Worm (Caenorhabditis elegans): Measurements from ENCODE around the gene vamp-7.

vamp-7 gene

DNA sequence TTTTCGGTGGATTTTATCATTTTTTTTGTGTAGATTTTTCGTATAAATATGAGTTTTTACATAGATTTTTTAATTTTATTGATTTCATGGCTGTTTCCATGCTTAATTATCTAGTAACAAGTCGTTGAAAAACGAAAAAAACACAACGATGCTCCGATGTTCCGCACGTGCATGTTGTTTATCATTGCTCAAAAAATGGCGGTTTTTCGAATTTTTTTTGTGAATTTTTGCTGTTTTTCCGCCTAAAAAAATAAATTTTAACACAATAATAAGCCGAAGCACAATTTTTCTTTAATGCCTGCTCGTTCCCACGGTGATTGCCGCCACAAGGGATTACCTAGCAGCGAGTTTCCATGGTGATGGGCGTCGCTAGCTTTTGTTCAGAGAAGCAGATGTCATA, 34.2 kb downstream of the vamp-7 start:
- TF ChIP-seq unc-55 (GFP tag; optimal IDR thresholded peaks at IDR 0.05) (peak; percentile 5), nhr-77 (tag; optimal IDR thresholded peaks at IDR 0.05) (no peak), snpc-4 (tag; optimal IDR thresholded peaks at IDR 0.05) (no peak), unc-39 (tag; optimal IDR thresholded peaks at IDR 0.05) (no peak)

ce11 chrIV:2642673-2643072, 34.8 kb downstream of the vamp-7 start, which contains the start of gene ric-8:
Gene ric-8, plus strand, starts transcription at chrIV:2642973.
- TF ChIP-seq sem-4 (tag; optimal IDR thresholded peaks at IDR 0.05) (no peak), ztf-1 (GFP tag; conservative IDR thresholded peaks at IDR 0.05) (no peak), gmeb-1 (tag; optimal IDR thresholded peaks at IDR 0.05) (no peak), Y55F3AM.14 (GFP tag; optimal IDR thresholded peaks at IDR 0.05) (no peak), sma-9 (GFP tag; optimal IDR thresholded peaks at IDR 0.05) (no peak), sma-9 (tag; optimal IDR thresholded peaks at IDR 0.05) (no peak), unc-55 (GFP tag; optimal IDR thresholded peaks at IDR 0.05) (no peak), mdl-1 (tag; optimal IDR thresholded peaks at IDR 0.05) (no peak), skn-1 (tag; optimal IDR thresholded peaks at IDR 0.05) (no peak)

- TF ChIP-seq C34F6.9 (tag; optimal IDR thresholded peaks at IDR 0.05) (no peak), mdl-1 (tag; optimal IDR thresholded peaks at IDR 0.05) (no peak), ztf-1 (GFP tag; conservative IDR thresholded peaks at IDR 0.05) (no peak), unc-39 (tag; optimal IDR thresholded peaks at IDR 0.05) (no peak), elt-3 (tag; optimal IDR thresholded peaks at IDR 0.05) (no peak), nhr-237 (tag; optimal IDR thresholded peaks at IDR 0.05) (no peak), fos-1 (tag; optimal IDR thresholded peaks at IDR 0.05) (no peak), dmd-4 (tag; optimal IDR thresholded peaks at IDR 0.05) (no peak), nhr-6 (tag; optimal IDR thresholded peaks at IDR 0.05) (no peak), peb-1 (tag; optimal IDR thresholded peaks at IDR 0.05) (no peak), nhr-11 (tag; optimal IDR thresholded peaks at IDR 0.05) (no peak), lin-13 (GFP tag; optimal IDR thresholded peaks at IDR 0.05) (no peak)
Observed at ce11 chrIV:2650031-2650430, 42.2 kb downstream of the vamp-7 start.

DNA sequence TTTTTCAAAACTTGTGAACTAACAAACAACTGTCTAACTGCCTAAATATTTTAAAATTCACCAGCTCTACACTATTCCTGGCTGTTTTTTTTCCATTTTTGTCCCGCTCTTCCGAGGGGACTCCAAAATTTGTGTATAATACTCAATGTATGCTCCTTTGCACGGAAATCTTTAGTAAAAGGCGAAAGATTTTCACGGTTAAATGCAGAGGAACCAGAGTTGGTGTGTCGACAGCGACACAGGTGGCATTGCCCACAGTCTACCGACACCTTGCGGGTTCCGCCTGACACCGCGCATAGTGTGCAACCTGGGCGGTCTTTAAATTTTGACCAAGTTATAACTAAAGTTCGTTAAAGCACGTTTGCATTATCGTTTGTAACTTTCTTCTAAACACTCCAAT, 47.1 kb downstream of the vamp-7 start:
- TF ChIP-seq lin-11 (tag; optimal IDR thresholded peaks at IDR 0.05) = no peak
- no peak for TF ChIP-seq C34F6.9 (tag; optimal IDR thresholded peaks at IDR 0.05)
- no peak for TF ChIP-seq Y55F3AM.14 (GFP tag; optimal IDR thresholded peaks at IDR 0.05)
- TF ChIP-seq ztf-4 (tag; optimal IDR thresholded peaks at IDR 0.05) = no peak
- no peak for TF ChIP-seq mab-5 (tag; optimal IDR thresholded peaks at IDR 0.05)
- no peak for TF ChIP-seq nhr-129 (tag; optimal IDR thresholded peaks at IDR 0.05)
- no peak for TF ChIP-seq nhr-77 (tag; optimal IDR thresholded peaks at IDR 0.05)
- no peak for TF ChIP-seq ceh-16 (tag; optimal IDR thresholded peaks at IDR 0.05)
- TF ChIP-seq nhr-21 (tag; optimal IDR thresholded peaks at IDR 0.05) = no peak
- no peak for TF ChIP-seq sma-3 (GFP tag; optimal IDR thresholded peaks at IDR 0.05)
- no peak for TF ChIP-seq unc-62 (GFP tag; optimal IDR thresholded peaks at IDR 0.05)
- TF ChIP-seq egl-27 (tag; optimal IDR thresholded peaks at IDR 0.05) = no peak
- no peak for TF ChIP-seq unc-39 (tag; optimal IDR thresholded peaks at IDR 0.05)
- TF ChIP-seq nhr-237 (tag; optimal IDR thresholded peaks at IDR 0.05) = no peak
- no peak for TF ChIP-seq nhr-25 (tag; optimal IDR thresholded peaks at IDR 0.05)
- TF ChIP-seq mdl-1 (tag; optimal IDR thresholded peaks at IDR 0.05) = no peak

DNA sequence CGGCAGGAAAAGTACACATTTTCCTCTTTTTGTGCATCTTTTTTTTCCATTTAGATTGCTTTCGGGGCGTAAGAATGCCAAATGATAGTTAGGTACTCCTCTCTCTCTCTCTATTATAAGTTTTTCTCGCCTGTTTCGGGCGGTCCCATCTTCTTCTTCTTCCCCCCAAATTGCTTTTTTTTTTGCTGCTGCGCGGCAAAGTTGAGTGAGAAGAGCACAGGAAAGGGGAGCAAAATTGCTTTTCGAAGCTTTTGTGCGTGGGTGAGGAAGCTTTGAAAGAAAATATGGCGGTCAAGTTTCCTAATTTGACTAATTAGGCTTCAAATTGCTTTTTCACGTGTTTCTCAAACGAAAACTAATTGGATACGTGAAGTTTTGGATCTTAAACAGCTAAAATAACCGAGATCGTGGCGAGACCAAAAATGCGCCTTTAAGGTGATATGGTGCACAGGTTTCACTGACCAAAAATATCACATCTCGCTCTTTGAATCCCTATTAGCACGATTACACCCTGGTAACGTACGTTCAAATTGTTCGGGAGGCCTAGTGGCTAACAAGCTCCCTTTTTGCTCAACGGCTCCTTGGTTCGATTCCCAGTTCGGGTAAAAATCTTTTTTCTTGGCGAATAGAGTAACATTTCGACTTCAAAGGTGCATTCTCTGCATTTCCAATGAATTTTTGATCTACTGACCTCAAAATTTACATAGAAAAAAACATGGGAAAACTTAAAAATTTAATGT, 48.7 kb downstream of the vamp-7 start:
- TF ChIP-seq nhr-11 (tag; optimal IDR thresholded peaks at IDR 0.05) (no peak), ZK546.5 (tag; optimal IDR thresholded peaks at IDR 0.05) (no peak), nhr-77 (tag; optimal IDR thresholded peaks at IDR 0.05) (no peak), F13H6.1 (tag; optimal IDR thresholded peaks at IDR 0.05) (no peak)

- TF ChIP-seq ZK546.5 (tag; optimal IDR thresholded peaks at IDR 0.05) = no peak
- no peak for TF ChIP-seq lin-39 (tag; optimal IDR thresholded peaks at IDR 0.05)
- no peak for TF ChIP-seq C34F6.9 (tag; optimal IDR thresholded peaks at IDR 0.05)
- TF ChIP-seq dmd-4 (tag; optimal IDR thresholded peaks at IDR 0.05) = no peak
- no peak for TF ChIP-seq nhr-12 (tag; optimal IDR thresholded peaks at IDR 0.05)
- no peak for TF ChIP-seq snpc-4 (tag; optimal IDR thresholded peaks at IDR 0.05)
- TF ChIP-seq ceh-16 (tag; optimal IDR thresholded peaks at IDR 0.05) = no peak
- no peak for TF ChIP-seq mdl-1 (tag; optimal IDR thresholded peaks at IDR 0.05)
- no peak for TF ChIP-seq lin-13 (GFP tag; optimal IDR thresholded peaks at IDR 0.05)
- no peak for TF ChIP-seq sma-9 (GFP tag; optimal IDR thresholded peaks at IDR 0.05)
- TF ChIP-seq sma-9 (tag; optimal IDR thresholded peaks at IDR 0.05) = no peak
Observed at ce11 chrIV:2657307-2657706, 49.5 kb downstream of the vamp-7 start.
